Fruit fly (Drosophila melanogaster) whole organism, wandering third instar larva: Measurements from ENCODE around the gene CG8319.

Source experiments
- Abd-B ChIP-seq: fragments of >200 bp; optimal IDR thresholded peaks from 2 replicates; lab custom pipeline; 2017; ENCODE audit warnings: missing biosample characterization, missing genetic modification characterization
- CG32264 ChIP-seq: fragments of 200-800 bp; sonication (Bioruptor generic); optimal IDR thresholded peaks from 2 replicates; lab custom pipeline; 2016; ENCODE audit warnings: missing biosample characterization, missing genetic modification characterization
- CG9705 ChIP-seq: fragments of 200-800 bp; sonication (Bioruptor generic); optimal IDR thresholded peaks from 2 replicates; lab custom pipeline; 2018; ENCODE audit warnings: missing biosample characterization, mild to moderate bottlenecking, missing genetic modification characterization
- CrebA ChIP-seq: fragments of 200-800 bp; sonication (Bioruptor generic); optimal IDR thresholded peaks from 2 replicates; lab custom pipeline; 2016; ENCODE audit warnings: missing biosample characterization, mild to moderate bottlenecking, missing genetic modification characterization, borderline replicate concordance
- Dfd ChIP-seq: fragments of >200 bp; optimal IDR thresholded peaks from 2 replicates; lab custom pipeline; 2017; ENCODE audit warnings: missing biosample characterization, missing genetic modification characterization
- Dif ChIP-seq: fragments of 200-275, 200-300 bp; sonication (Bioruptor generic); optimal IDR thresholded peaks from 2 replicates; lab custom pipeline; 2018; ENCODE audit warnings: missing biosample characterization, missing genetic modification characterization; ENCODE audit not compliant: partially characterized antibody
- GATAd ChIP-seq: sonication (Bioruptor generic); optimal IDR thresholded peaks from 2 replicates; lab custom pipeline; 2016; ENCODE audit warnings: missing biosample characterization, missing genetic modification characterization
- Hr78 ChIP-seq: fragments of >200 bp; optimal IDR thresholded peaks from 2 replicates; lab custom pipeline; 2017; ENCODE audit warnings: missing biosample characterization, missing genetic modification characterization
- Hr83 ChIP-seq: fragments of 200-300 bp; sonication (Bioruptor generic); optimal IDR thresholded peaks from 2 replicates; lab custom pipeline; 2016; ENCODE audit warnings: missing biosample characterization, mild to moderate bottlenecking, missing genetic modification characterization, moderate library complexity; ENCODE audit not compliant: poor library complexity, severe bottlenecking
- Jra ChIP-seq: sonication (Bioruptor generic); optimal IDR thresholded peaks from 2 replicates; lab custom pipeline; 2016; ENCODE audit warnings: missing biosample characterization, missing genetic modification characterization
- Mio ChIP-seq: sonication (Bioruptor generic); optimal IDR thresholded peaks from 2 replicates; lab custom pipeline; 2016; ENCODE audit warnings: missing biosample characterization, missing genetic modification characterization
- OdsH ChIP-seq: fragments of 200-800 bp; sonication (Bioruptor generic); optimal IDR thresholded peaks from 2 replicates; lab custom pipeline; 2016; ENCODE audit warnings: missing biosample characterization, mild to moderate bottlenecking, missing genetic modification characterization
- Rel ChIP-seq, 2 experiments: fragments of 200-800 bp; sonication (Bioruptor generic) in 1 of 2; optimal IDR thresholded peaks; 2 replicates in 1 of 2; 3 replicates in 1 of 2; lab custom pipeline; 2016 to 2019; ENCODE audit warnings: mild to moderate bottlenecking in 2 of 2, missing biosample characterization in 2 of 2, missing genetic modification characterization in 2 of 2, moderate library complexity in 1 of 2
- Sp1 ChIP-seq: fragments of 200-800 bp; sonication (Bioruptor generic); optimal IDR thresholded peaks from 3 replicates; lab custom pipeline; 2019; ENCODE audit warnings: missing biosample characterization, mild to moderate bottlenecking, missing genetic modification characterization, moderate library complexity
- Vsx2 ChIP-seq: fragments of 200-300, 225-300 bp; sonication (Bioruptor generic); optimal IDR thresholded peaks from 2 replicates; lab custom pipeline; 2018; ENCODE audit warnings: missing biosample characterization, missing genetic modification characterization; ENCODE audit not compliant: partially characterized antibody
- br ChIP-seq: fragments of 200-800 bp; sonication (Bioruptor generic); optimal IDR thresholded peaks from 2 replicates; lab custom pipeline; 2016; ENCODE audit warnings: missing biosample characterization, missing genetic modification characterization
- dmrt93B ChIP-seq: fragments of 200-800 bp; sonication (Bioruptor generic); optimal IDR thresholded peaks from 2 replicates; lab custom pipeline; 2018; ENCODE audit warnings: missing biosample characterization, mild to moderate bottlenecking, missing genetic modification characterization
- ey ChIP-seq: fragments of 200-800 bp; sonication (Bioruptor generic); optimal IDR thresholded peaks from 2 replicates; lab custom pipeline; 2016; ENCODE audit warnings: missing biosample characterization, missing genetic modification characterization
- foxo ChIP-seq, 2 experiments: fragments of 200-800 bp; sonication (Bioruptor generic); optimal IDR thresholded peaks; 2 replicates in 1 of 2; 3 replicates in 1 of 2; lab custom pipeline; 2016 to 2017; ENCODE audit warnings: missing biosample characterization in 2 of 2, missing genetic modification characterization in 2 of 2
- h ChIP-seq: fragments of 200-800 bp; sonication (Bioruptor generic); optimal IDR thresholded peaks from 3 replicates; lab custom pipeline; 2016; ENCODE audit warnings: missing biosample characterization, mild to moderate bottlenecking, missing genetic modification characterization
- jim ChIP-seq: fragments of 175-275, 200-325 bp; sonication (Bioruptor generic); optimal IDR thresholded peaks from 2 replicates; lab custom pipeline; 2016; ENCODE audit warnings: missing biosample characterization, mild to moderate bottlenecking, missing genetic modification characterization
- lola ChIP-seq: fragments of >200 bp; optimal IDR thresholded peaks from 2 replicates; lab custom pipeline; 2017; ENCODE audit warnings: missing biosample characterization, missing genetic modification characterization
- psq ChIP-seq: fragments of 200-800 bp; sonication (Bioruptor generic); optimal IDR thresholded peaks from 3 replicates; lab custom pipeline; 2017; ENCODE audit warnings: missing biosample characterization, mild to moderate bottlenecking, missing genetic modification characterization, moderate library complexity
- rgr ChIP-seq: fragments of 200-800 bp; sonication (Bioruptor generic); optimal IDR thresholded peaks from 3 replicates; lab custom pipeline; 2016; ENCODE audit warnings: missing biosample characterization, mild to moderate bottlenecking, missing genetic modification characterization
- sage ChIP-seq: fragments of 200-800 bp; sonication (Bioruptor generic); optimal IDR thresholded peaks from 2 replicates; lab custom pipeline; 2016; ENCODE audit warnings: missing biosample characterization, mild to moderate bottlenecking, missing genetic modification characterization
- sv ChIP-seq: fragments of 200-800 bp; sonication (Bioruptor generic); optimal IDR thresholded peaks from 3 replicates; lab custom pipeline; 2016; ENCODE audit warnings: missing biosample characterization, missing genetic modification characterization
- usp ChIP-seq: fragments of >200 bp; optimal IDR thresholded peaks from 2 replicates; lab custom pipeline; 2017; ENCODE audit warnings: missing biosample characterization, missing genetic modification characterization

Gene CG8319

DNA sequence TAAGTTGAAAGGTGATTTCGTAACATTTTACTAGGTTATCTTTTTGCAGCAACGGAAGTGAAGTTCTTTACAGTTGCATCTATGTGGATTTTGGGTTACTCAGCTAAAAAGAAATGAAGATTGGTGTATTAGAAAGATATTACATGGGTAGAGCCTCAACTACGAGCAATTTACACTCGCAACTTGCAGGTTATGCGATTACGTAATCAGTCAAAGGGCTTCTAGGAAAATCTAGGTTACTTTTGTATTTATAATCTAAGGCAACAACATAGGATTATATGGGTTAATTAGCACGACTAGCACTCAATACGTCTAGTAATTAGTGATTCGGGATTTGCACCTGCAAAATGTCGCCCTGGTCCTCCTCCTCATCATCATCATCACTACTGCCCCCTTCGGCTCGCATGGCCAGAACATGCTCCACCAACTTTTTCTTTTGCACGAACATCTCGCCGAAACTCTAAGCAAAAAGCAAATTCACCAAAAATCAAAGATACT is 47.1 kb downstream of the CG8319 start, which contains the start of gene Dhc1:
Gene Dhc1 (minus strand): TSS at position 448 of the 498 bp plus-strand sequence.
- TF ChIP-seq Hr78 = no peak
- no peak for TF ChIP-seq GATAd (GFP tag; lab: Kevin White, UChicago)
- no peak for TF ChIP-seq Sp1 (GFP tag; lab: Kevin White, UChicago)
- TF ChIP-seq lola (GFP tag; lab: Kevin White, UChicago) = no peak
- no peak for TF ChIP-seq Dfd
- no peak for TF ChIP-seq CG9705 (GFP tag; lab: Kevin White, UChicago)
- no peak for TF ChIP-seq Dif (GFP tag; lab: Kevin White, UChicago)
- no peak for TF ChIP-seq br (GFP tag; lab: Kevin White, UChicago)
- TF ChIP-seq dmrt93B (GFP tag; lab: Kevin White, UChicago) = no peak
- no peak for TF ChIP-seq Mio
- TF ChIP-seq psq (GFP tag; lab: Kevin White, UChicago) = no peak
- TF ChIP-seq ey (GFP tag; lab: Kevin White, UChicago) = no peak
- no peak for TF ChIP-seq CrebA (GFP tag; lab: Kevin White, UChicago)
- TF ChIP-seq CG32264 (GFP tag; lab: Kevin White, UChicago) = no peak
- TF ChIP-seq foxo (GFP tag; optimal IDR thresholded peaks at IDR 0.05; lab: Kevin White, UChicago) = no peak
- TF ChIP-seq usp (GFP tag; lab: Kevin White, UChicago) = no peak
- no peak for TF ChIP-seq Jra
- no peak for TF ChIP-seq sage (GFP tag; lab: Kevin White, UChicago)
- no peak for TF ChIP-seq OdsH (GFP tag; lab: Kevin White, UChicago)

dm6 chr3R:9674968-9675573 is 48.0 kb downstream of the CG8319 start, which contains the start of gene Nepl12:
Gene Nepl12 (plus strand): TSS chr3R:9675523.
- peak in 1 of 2 experiments; percentile 36 for TF ChIP-seq foxo (GFP tag; optimal IDR thresholded peaks at IDR 0.05; lab: Kevin White, UChicago)
- TF ChIP-seq h = no peak
- peak; percentile 61 for TF ChIP-seq ey (GFP tag; lab: Kevin White, UChicago)
- TF ChIP-seq Mio = peak; percentile 60
- peak; percentile 33 for TF ChIP-seq Hr83 (GFP tag; lab: Kevin White, UChicago)
- peak; percentile 38 for TF ChIP-seq GATAd (GFP tag; lab: Kevin White, UChicago)
- no peak for TF ChIP-seq Abd-B (GFP tag; lab: Kevin White, UChicago)
- TF ChIP-seq jim (GFP tag; lab: Kevin White, UChicago) = peak; percentile 9
- peak; percentile 19 for TF ChIP-seq OdsH (GFP tag; lab: Kevin White, UChicago)
- TF ChIP-seq CG32264 (GFP tag; lab: Kevin White, UChicago) = peak; percentile 31
- no peak for TF ChIP-seq Vsx2 (GFP tag; lab: Kevin White, UChicago)

dm6 chr3R:9677734-9678341 is 50.7 kb downstream of the CG8319 start, which contains the start of gene p23:
Gene p23 (plus strand): TSS chr3R:9677927.
- no peak for TF ChIP-seq Rel (GFP tag; optimal IDR thresholded peaks at IDR 0.05; lab: Kevin White, UChicago)
- peak; percentile 51 for TF ChIP-seq Rel (tag; optimal IDR thresholded peaks at IDR 0.05; lab: Kevin White, UChicago)
- no peak for TF ChIP-seq usp (GFP tag; lab: Kevin White, UChicago)
- TF ChIP-seq Dif (GFP tag; lab: Kevin White, UChicago) = peak; percentile 60
- TF ChIP-seq rgr = peak; percentile 28
- TF ChIP-seq sv (GFP tag; lab: Kevin White, UChicago) = peak; percentile 26
